Fruit fly (Drosophila melanogaster) whole organism, adult: ENCODE measurements around the gene grsm.

Experiments used
- CG11617 ChIP-seq: fragments of 200-800 bp; sonication (Bioruptor generic); optimal IDR thresholded peaks from 2 replicates; lab custom pipeline; 2017; ENCODE audit warnings: mild to moderate bottlenecking, missing biosample characterization, missing genetic modification reagents, missing genetic modification characterization
- CG1620 ChIP-seq: fragments of 200-800 bp; sonication (Bioruptor generic); optimal IDR thresholded peaks from 2 replicates; lab custom pipeline; 2016; ENCODE audit warnings: missing biosample characterization, missing genetic modification characterization
- CG5204 ChIP-seq: fragments of 200-800 bp; sonication (Bioruptor generic); optimal IDR thresholded peaks from 2 replicates; lab custom pipeline; 2016; ENCODE audit warnings: missing biosample characterization, missing genetic modification characterization
- CG7045 ChIP-seq: fragments of 200-800 bp; sonication (Bioruptor generic); optimal IDR thresholded peaks from 2 replicates; lab custom pipeline; 2017; ENCODE audit warnings: missing biosample characterization, mild to moderate bottlenecking, missing genetic modification characterization
- CG7101 ChIP-seq: fragments of 200-800 bp; sonication (Bioruptor generic); optimal IDR thresholded peaks from 2 replicates; lab custom pipeline; 2018; ENCODE audit warnings: missing biosample characterization, mild to moderate bottlenecking, missing genetic modification characterization, moderate library complexity
- Clk ChIP-seq: fragments of 200-800 bp; sonication (Bioruptor generic); optimal IDR thresholded peaks from 2 replicates; lab custom pipeline; 2017; ENCODE audit warnings: missing biosample characterization, missing genetic modification characterization
- Hr96 ChIP-seq: fragments of 200-800 bp; sonication (Bioruptor generic); optimal IDR thresholded peaks from 2 replicates; lab custom pipeline; 2016; ENCODE audit warnings: missing biosample characterization, missing genetic modification characterization
- kay ChIP-seq: fragments of 200-800 bp; sonication (Bioruptor generic); peaks from one replicate; lab custom pipeline; 2016; ENCODE audit warnings: missing biosample characterization, missing genetic modification characterization, borderline replicate concordance
- ovo ChIP-seq: fragments of 200-800 bp; sonication (Bioruptor generic); optimal IDR thresholded peaks from 2 replicates; lab custom pipeline; 2016; ENCODE audit warnings: missing biosample characterization, missing genetic modification characterization
- tj ChIP-seq: fragments of 200-800 bp; sonication (Bioruptor generic); optimal IDR thresholded peaks from 3 replicates; lab custom pipeline; 2017; ENCODE audit warnings: missing biosample characterization, mild to moderate bottlenecking, missing genetic modification characterization, moderate library complexity
- toe ChIP-seq: fragments of 200-800 bp; sonication (Bioruptor generic); optimal IDR thresholded peaks from 2 replicates; lab custom pipeline; 2016; ENCODE audit warnings: missing biosample characterization, missing genetic modification characterization

DNA sequence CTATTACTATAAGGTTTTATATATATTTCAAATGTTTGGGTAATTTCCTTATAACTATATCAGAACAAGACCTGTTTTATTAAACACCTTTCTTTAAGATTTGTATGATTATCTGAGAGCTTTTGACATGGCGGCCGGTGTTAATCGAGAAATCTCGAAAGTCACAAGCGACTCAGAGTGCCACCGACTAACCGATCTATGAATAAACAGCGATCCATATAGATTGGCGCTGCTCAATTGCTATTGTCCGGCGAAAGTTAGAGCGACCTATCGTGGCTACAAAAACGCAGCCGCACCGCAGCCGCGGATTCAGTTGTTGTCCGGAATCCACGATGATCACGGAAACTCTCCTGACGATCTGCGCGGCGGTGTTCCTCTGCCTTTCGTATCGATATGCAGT, 4.0 kb downstream of the grsm start, which contains the start of gene Cyp304a1:
- no peak for TF ChIP-seq tj (GFP tag; lab: Kevin White, UChicago)
- no peak for TF ChIP-seq Clk (GFP tag; lab: Kevin White, UChicago)
- TF ChIP-seq CG11617 = no peak
- no peak for TF ChIP-seq toe
- TF ChIP-seq CG5204 (GFP tag; lab: Kevin White, UChicago) = no peak
- TF ChIP-seq kay = no peak
- TF ChIP-seq CG7045 = no peak
- TF ChIP-seq CG1620 (GFP tag; lab: Kevin White, UChicago) = no peak
- TF ChIP-seq Hr96 (GFP tag; lab: Kevin White, UChicago) = no peak
- TF ChIP-seq CG7101 (tag; lab: Kevin White, UChicago) = no peak
- no peak for TF ChIP-seq ovo (GFP tag; lab: Kevin White, UChicago)
